Fruit fly (Drosophila melanogaster) S2 (cell line): ENCODE data around the gene CkIalpha.

Source experiments
- CG8478 ChIP-seq: fragments of >200 bp; optimal IDR thresholded peaks from 2 replicates; lab custom pipeline; 2018
- CTCF ChIP-seq, 2 experiments: fragments of >200 bp; optimal IDR thresholded peaks; 2 replicates each; lab custom pipeline; 2018

Gene CkIalpha

dm6 chrX:12667600-12668250 lies 14.3 kb downstream of the CkIalpha start:
- TF ChIP-seq CG8478 (lab: Kevin White, UChicago) (no peak), CTCF (optimal IDR thresholded peaks at IDR 0.05; lab: Kevin White, UChicago) (no peak)

dm6 chrX:12668723-12669122 lies 15.3 kb downstream of the CkIalpha start:
- no peak for TF ChIP-seq CTCF (optimal IDR thresholded peaks at IDR 0.05; lab: Kevin White, UChicago)
- TF ChIP-seq CG8478 (lab: Kevin White, UChicago) = no peak

- no peak for TF ChIP-seq CTCF (optimal IDR thresholded peaks at IDR 0.05; lab: Kevin White, UChicago)
- TF ChIP-seq CG8478 (lab: Kevin White, UChicago) = no peak
Observed at dm6 chrX:12669659-12670488, 16.4 kb downstream of the CkIalpha start.

dm6 chrX:12670530-12671285 lies 17.3 kb downstream of the CkIalpha start:
- no peak for TF ChIP-seq CG8478 (lab: Kevin White, UChicago)
- TF ChIP-seq CTCF (optimal IDR thresholded peaks at IDR 0.05; lab: Kevin White, UChicago) = no peak

- TF ChIP-seq CTCF (optimal IDR thresholded peaks at IDR 0.05; lab: Kevin White, UChicago) (no peak), CG8478 (lab: Kevin White, UChicago) (no peak)
Observed at dm6 chrX:12672317-12673172, 19.1 kb downstream of the CkIalpha start.

dm6 chrX:12673833-12674541 lies 20.6 kb downstream of the CkIalpha start:
- TF ChIP-seq CG8478 (lab: Kevin White, UChicago) (no peak), CTCF (optimal IDR thresholded peaks at IDR 0.05; lab: Kevin White, UChicago) (no peak)

dm6 chrX:12675284-12675683 lies 21.9 kb downstream of the CkIalpha start:
- TF ChIP-seq CG8478 (lab: Kevin White, UChicago) (no peak), CTCF (optimal IDR thresholded peaks at IDR 0.05; lab: Kevin White, UChicago) (no peak)

- TF ChIP-seq CG8478 (lab: Kevin White, UChicago) (no peak), CTCF (optimal IDR thresholded peaks at IDR 0.05; lab: Kevin White, UChicago) (no peak)
Observed at dm6 chrX:12675798-12676553, 22.6 kb downstream of the CkIalpha start.

- no peak for TF ChIP-seq CG8478 (lab: Kevin White, UChicago)
- TF ChIP-seq CTCF (optimal IDR thresholded peaks at IDR 0.05; lab: Kevin White, UChicago) = no peak
Observed at dm6 chrX:12676554-12677336, 23.3 kb downstream of the CkIalpha start.

- TF ChIP-seq CG8478 (lab: Kevin White, UChicago) = no peak
- TF ChIP-seq CTCF (optimal IDR thresholded peaks at IDR 0.05; lab: Kevin White, UChicago) = no peak
Observed at dm6 chrX:12682403-12682958, 29.1 kb downstream of the CkIalpha start.

- TF ChIP-seq CG8478 (lab: Kevin White, UChicago) = no peak
- no peak for TF ChIP-seq CTCF (optimal IDR thresholded peaks at IDR 0.05; lab: Kevin White, UChicago)
Observed at dm6 chrX:12699095-12699750, 45.8 kb downstream of the CkIalpha start.
